Fruit fly (Drosophila melanogaster): ENCODE results near the gene Gr64e.

The Gr64e gene

dm6 chr3L:4070996-4071379 lies 39.0 kb downstream of the Gr64e start:
- TF ChIP-seq emc (GFP tag; optimal IDR thresholded peaks at IDR 0.05): no peak
- peak; percentile 80 for TF ChIP-seq Rfx (GFP tag; IDR thresholded peaks at IDR 0.05)
- TF ChIP-seq CG3838 (GFP tag; optimal IDR thresholded peaks at IDR 0.05): no peak
- no peak for TF ChIP-seq Ets65A (GFP tag)
- peak; percentile 12 for TF ChIP-seq CG17186 (GFP tag; optimal IDR thresholded peaks at IDR 0.05)
- peak; percentile 79 for TF ChIP-seq CG17328 (GFP tag; IDR thresholded peaks at IDR 0.05)
- TF ChIP-seq dm (GFP tag; optimal IDR thresholded peaks at IDR 0.05): no peak
- no peak for TF ChIP-seq CG6791 (GFP tag; IDR thresholded peaks at IDR 0.05; ENCODE audit: partially characterized antibody)
- TF ChIP-seq lilli (GFP tag; optimal IDR thresholded peaks at IDR 0.05): peak; percentile 3
- TF ChIP-seq D19B (GFP tag; optimal IDR thresholded peaks at IDR 0.05): no peak
- TF ChIP-seq CG6654 (GFP tag; optimal IDR thresholded peaks at IDR 0.05): peak; percentile 26
- peak; percentile 19 for TF ChIP-seq Six4 (GFP tag; optimal IDR thresholded peaks at IDR 0.05)
- TF ChIP-seq Dbx (GFP tag; IDR thresholded peaks at IDR 0.05): peak; percentile 59
- TF ChIP-seq hkb (optimal IDR thresholded peaks at IDR 0.05): no peak
- peak; percentile 80 for TF ChIP-seq hkb (GFP tag; IDR thresholded peaks at IDR 0.05)
- TF ChIP-seq sob (GFP tag; IDR thresholded peaks at IDR 0.05): peak; percentile 79
- peak; percentile 69 for TF ChIP-seq row (GFP tag; IDR thresholded peaks at IDR 0.05)
- TF ChIP-seq tll (GFP tag; optimal IDR thresholded peaks at IDR 0.05): no peak
- no peak for TF ChIP-seq dan (GFP tag; IDR thresholded peaks at IDR 0.05)
- no peak for TF ChIP-seq Sin3A (optimal IDR thresholded peaks at IDR 0.05)
- TF ChIP-seq caup (GFP tag; optimal IDR thresholded peaks at IDR 0.05; ENCODE audit: severe bottlenecking): peak; percentile 62
- TF ChIP-seq gsb-n (tag; optimal IDR thresholded peaks at IDR 0.05): no peak
- no peak for TF ChIP-seq Vsx1 (GFP tag; optimal IDR thresholded peaks at IDR 0.05)
- peak in 1 of 2 experiments; percentile 2 for TF ChIP-seq chif (GFP tag; optimal IDR thresholded peaks at IDR 0.05)
- TF ChIP-seq CG17612 (GFP tag; IDR thresholded peaks at IDR 0.05): peak; percentile 52
- no peak for TF ChIP-seq CG13624 (GFP tag; optimal IDR thresholded peaks at IDR 0.05)
- no peak for TF ChIP-seq CG6854 (GFP tag; optimal IDR thresholded peaks at IDR 0.05)
- peak; percentile 22; the same call in 1 of the 2 replicates for TF ChIP-seq CkIIα-i1 (GFP tag; IDR thresholded peaks at IDR 0.05)
- peak; percentile 78 for TF ChIP-seq CG12071 (GFP tag; optimal IDR thresholded peaks at IDR 0.05)
- peak; percentile 41; the same call in 1 of the 2 replicates for TF ChIP-seq CG9215 (GFP tag; IDR thresholded peaks at IDR 0.05)
- TF ChIP-seq grn (GFP tag; optimal IDR thresholded peaks at IDR 0.05): no peak
- no peak for TF ChIP-seq eyg (GFP tag; optimal IDR thresholded peaks at IDR 0.05)
- peak; percentile 67 for TF ChIP-seq CG14667 (GFP tag; IDR thresholded peaks at IDR 0.05)
- TF ChIP-seq Dfd (GFP tag; optimal IDR thresholded peaks at IDR 0.05): no peak
- peak; percentile 37 for TF ChIP-seq CG2678 (tag; optimal IDR thresholded peaks at IDR 0.05)
- TF ChIP-seq pzg (GFP tag; optimal IDR thresholded peaks at IDR 0.05): no peak
- TF ChIP-seq CHES-1-like (GFP tag; optimal IDR thresholded peaks at IDR 0.05): no peak
- no peak; the same call in 1 of the 2 replicates for TF ChIP-seq CG8765 (GFP tag; IDR thresholded peaks at IDR 0.05)
- TF ChIP-seq Usf (GFP tag; optimal IDR thresholded peaks at IDR 0.05): no peak
- no peak; the same call in 1 of the 2 replicates for TF ChIP-seq chm (GFP tag; IDR thresholded peaks at IDR 0.05)
- TF ChIP-seq Fer2 (tag; optimal IDR thresholded peaks at IDR 0.05): no peak
- no peak for TF ChIP-seq dmrt11E (tag; optimal IDR thresholded peaks at IDR 0.05)
- no peak for TF ChIP-seq CG13894 (tag; optimal IDR thresholded peaks at IDR 0.05)
- TF ChIP-seq sens (GFP tag): no peak
- peak; percentile 78 for TF ChIP-seq Xrp1 (GFP tag; IDR thresholded peaks at IDR 0.05)
- peak; percentile 57 for TF ChIP-seq seq (GFP tag; IDR thresholded peaks at IDR 0.05)
- peak; percentile 49; the same call in 1 of the 2 replicates for TF ChIP-seq wor (GFP tag; IDR thresholded peaks at IDR 0.05)
- no peak for TF ChIP-seq CG33557 (GFP tag; optimal IDR thresholded peaks at IDR 0.05)
- no peak for TF ChIP-seq CG30020 (tag; optimal IDR thresholded peaks at IDR 0.05)
- no peak for TF ChIP-seq C15 (GFP tag; IDR thresholded peaks at IDR 0.05)
- peak; percentile 57 for TF ChIP-seq bab2 (GFP tag; optimal IDR thresholded peaks at IDR 0.05)
- peak; percentile 71 for TF ChIP-seq ewg (GFP tag; optimal IDR thresholded peaks at IDR 0.05)
- peak; percentile 64; the same call in 1 of the 3 replicates for TF ChIP-seq otp (GFP tag; IDR thresholded peaks at IDR 0.05)

Data from whole organism, embryonic.